Worm (Caenorhabditis elegans): ENCODE results near the gene F42A10.5.

DNA sequence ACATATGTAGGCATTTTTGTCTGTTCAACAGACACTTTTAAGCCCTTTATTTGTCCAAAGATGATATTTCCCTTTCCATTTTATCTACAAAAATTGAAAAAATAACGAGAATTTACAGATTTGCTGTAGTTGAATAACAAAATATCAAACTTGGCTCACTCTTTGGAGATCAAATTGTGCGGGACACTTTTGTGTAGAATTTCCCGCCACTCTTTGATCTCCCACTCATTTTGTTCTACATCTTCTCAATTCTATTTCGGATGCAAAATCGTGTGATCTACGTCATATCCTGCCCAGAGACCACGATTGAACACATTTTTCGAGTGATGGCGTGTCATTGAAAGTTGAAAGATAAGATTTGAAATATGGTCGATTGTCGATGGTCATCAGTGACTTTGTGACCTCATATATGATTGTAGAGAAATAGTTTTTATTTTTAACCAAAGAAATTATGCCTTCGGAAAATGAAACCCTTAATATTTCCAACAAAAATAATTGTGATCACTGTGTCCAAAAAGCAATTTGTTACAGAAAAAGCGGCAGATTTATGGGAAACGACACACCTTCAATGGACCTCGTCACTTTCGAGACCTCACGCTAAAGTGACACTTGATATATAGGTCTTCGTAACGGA lies 43.7 kb upstream of the F42A10.5 start, which contains the start of gene hot-4:
- no peak for TF ChIP-seq unc-39 (tag; optimal IDR thresholded peaks at IDR 0.05)
- no peak for TF ChIP-seq nhr-76 (tag; optimal IDR thresholded peaks at IDR 0.05)
- no peak for TF ChIP-seq snpc-4 (tag; optimal IDR thresholded peaks at IDR 0.05)
- no peak for TF ChIP-seq nhr-237 (tag; optimal IDR thresholded peaks at IDR 0.05)
- no peak for TF ChIP-seq M03D4.4 (tag; optimal IDR thresholded peaks at IDR 0.05)
- no peak for TF ChIP-seq nhr-12 (tag; optimal IDR thresholded peaks at IDR 0.05)
- no peak for TF ChIP-seq mls-2 (tag; optimal IDR thresholded peaks at IDR 0.05)
- TF ChIP-seq unc-62 (GFP tag; optimal IDR thresholded peaks at IDR 0.05), result no peak
- no peak for TF ChIP-seq lin-13 (tag; optimal IDR thresholded peaks at IDR 0.05)
- no peak for TF ChIP-seq ztf-11 (tag; optimal IDR thresholded peaks at IDR 0.05)
